Worm (Caenorhabditis elegans) whole organism, L3 larva: ENCODE results near the gene best-1.

Experiments
- ZK546.5 ChIP-seq: sonication (generic microtip); optimal IDR thresholded peaks from 2 replicates; lab custom pipeline; 2017; ENCODE audit warnings: missing biosample characterization, missing genetic modification characterization
- ceh-28 ChIP-seq: fragments of 150-350 bp; optimal IDR thresholded peaks from 2 replicates; lab custom pipeline; 2014; ENCODE audit warnings: missing biosample characterization, missing genetic modification reagents, missing genetic modification characterization
- ceh-82 ChIP-seq: fragments of 150-350 bp; optimal IDR thresholded peaks from 2 replicates; lab custom pipeline; 2014; ENCODE audit warnings: missing biosample characterization, missing genetic modification characterization
- ceh-9 ChIP-seq: sonication (generic microtip); optimal IDR thresholded peaks from 2 replicates; lab custom pipeline; 2018; ENCODE audit warnings: missing biosample characterization, missing genetic modification characterization
- daf-12 ChIP-seq: fragments of 150-350 bp; optimal IDR thresholded peaks from 2 replicates; lab custom pipeline; 2014; ENCODE audit warnings: missing biosample characterization, missing genetic modification reagents, missing genetic modification characterization
- elt-1 ChIP-seq: fragments of 150-350 bp; optimal IDR thresholded peaks from 2 replicates; lab custom pipeline; 2014; ENCODE audit warnings: missing biosample characterization, missing genetic modification characterization
- elt-3 ChIP-seq, 3 experiments: fragments of 150-350 bp in 1 of 3; sonication (generic microtip) in 2 of 3; optimal IDR thresholded peaks; 2 replicates in 2 of 3; 4 replicates in 1 of 3; lab custom pipeline; 2014 to 2017; ENCODE audit warnings: missing biosample characterization in 3 of 3, missing genetic modification characterization in 3 of 3
- fkh-10 ChIP-seq: sonication (generic microtip); optimal IDR thresholded peaks from 2 replicates; lab custom pipeline; 2017; ENCODE audit warnings: missing biosample characterization, missing genetic modification reagents, missing genetic modification characterization
- fkh-2 ChIP-seq: fragments of 150-350 bp; optimal IDR thresholded peaks from 2 replicates; lab custom pipeline; 2014; ENCODE audit warnings: missing biosample characterization, missing genetic modification reagents, missing genetic modification characterization
- jun-1 ChIP-seq: fragments of 150-350 bp; optimal IDR thresholded peaks from 2 replicates; lab custom pipeline; 2014; ENCODE audit warnings: missing biosample characterization, missing genetic modification reagents, missing genetic modification characterization
- lin-39 ChIP-seq: fragments of 150-350 bp; optimal IDR thresholded peaks from 2 replicates; lab custom pipeline; 2018; ENCODE audit warnings: missing biosample characterization, missing genetic modification reagents, missing genetic modification characterization
- mdl-1 ChIP-seq: fragments of 150-350 bp; optimal IDR thresholded peaks from 2 replicates; lab custom pipeline; 2014; ENCODE audit warnings: missing biosample characterization, missing genetic modification characterization
- mml-1 ChIP-seq: fragments of 150-350 bp; sonication (generic microtip); optimal IDR thresholded peaks from 3 replicates; lab custom pipeline; 2014; ENCODE audit warnings: missing biosample characterization, missing genetic modification characterization
- nfya-1 ChIP-seq: sonication (generic microtip); optimal IDR thresholded peaks from 2 replicates; lab custom pipeline; 2017; ENCODE audit warnings: missing genetic modification characterization, mild to moderate bottlenecking, missing compliant biosample characterization, antibody characterized with exemption, moderate library complexity; ENCODE audit not compliant: insufficient read depth
- nhr-11 ChIP-seq: fragments of 150-350 bp; optimal IDR thresholded peaks from 2 replicates; lab custom pipeline; 2014; ENCODE audit warnings: missing biosample characterization, missing genetic modification characterization
- nhr-12 ChIP-seq: fragments of 150-350 bp; optimal IDR thresholded peaks from 2 replicates; lab custom pipeline; 2014; ENCODE audit warnings: missing biosample characterization, missing genetic modification characterization
- nhr-23 ChIP-seq: fragments of 150-350 bp; optimal IDR thresholded peaks from 2 replicates; lab custom pipeline; 2014; ENCODE audit warnings: missing biosample characterization, missing genetic modification reagents, missing genetic modification characterization
- nhr-25 ChIP-seq: sonication (generic microtip); optimal IDR thresholded peaks from 2 replicates; lab custom pipeline; 2017; ENCODE audit warnings: missing biosample characterization, missing genetic modification characterization
- nhr-28 ChIP-seq: fragments of 150-350 bp; optimal IDR thresholded peaks from 2 replicates; lab custom pipeline; 2014; ENCODE audit warnings: missing biosample characterization, missing genetic modification characterization
- nhr-43 ChIP-seq: sonication (generic microtip); optimal IDR thresholded peaks from 2 replicates; lab custom pipeline; 2016; ENCODE audit warnings: mild to moderate bottlenecking, missing genetic modification characterization, missing compliant biosample characterization; ENCODE audit not compliant: poor library complexity, severe bottlenecking
- nhr-67 ChIP-seq: fragments of 150-350 bp; optimal IDR thresholded peaks from 2 replicates; lab custom pipeline; 2014; ENCODE audit warnings: missing biosample characterization, missing genetic modification characterization
- nhr-76 ChIP-seq: fragments of 150-350 bp; sonication (generic microtip); optimal IDR thresholded peaks from 5 replicates; lab custom pipeline; 2014; ENCODE audit warnings: missing biosample characterization, missing genetic modification characterization
- nhr-77 ChIP-seq: fragments of 150-350 bp; optimal IDR thresholded peaks from 2 replicates; lab custom pipeline; 2014; ENCODE audit warnings: missing biosample characterization, missing genetic modification characterization
- pha-4 ChIP-seq: fragments of 150-350 bp; optimal IDR thresholded peaks from 2 replicates; lab custom pipeline; 2014; ENCODE audit warnings: missing biosample characterization, missing genetic modification reagents, missing genetic modification characterization
- pqm-1 ChIP-seq: fragments of 150-350 bp; optimal IDR thresholded peaks from 2 replicates; lab custom pipeline; 2017; ENCODE audit warnings: missing biosample characterization, missing genetic modification characterization, inconsistent platforms
- sea-2 ChIP-seq: fragments of 150-350 bp; sonication (generic microtip); optimal IDR thresholded peaks from 4 replicates; lab custom pipeline; 2014; ENCODE audit warnings: missing biosample characterization, missing genetic modification reagents, missing genetic modification characterization
- skn-1 ChIP-seq: fragments of 150-350 bp; optimal IDR thresholded peaks from 2 replicates; lab custom pipeline; 2014; ENCODE audit warnings: missing biosample characterization, missing genetic modification characterization
- snpc-4 ChIP-seq: fragments of 150-350 bp; optimal IDR thresholded peaks from 2 replicates; lab custom pipeline; 2014; ENCODE audit warnings: missing biosample characterization, missing genetic modification characterization
- tbx-2 ChIP-seq: sonication (generic microtip); optimal IDR thresholded peaks from 2 replicates; lab custom pipeline; 2016; ENCODE audit warnings: mild to moderate bottlenecking, missing genetic modification characterization, missing compliant biosample characterization
- unc-39 ChIP-seq: sonication (generic microtip); optimal IDR thresholded peaks from 4 replicates; lab custom pipeline; 2017; ENCODE audit warnings: missing biosample characterization, missing genetic modification characterization
- unc-62 ChIP-seq: fragments of 150-350 bp; sonication (generic microtip); optimal IDR thresholded peaks from 4 replicates; lab custom pipeline; 2014; ENCODE audit warnings: missing biosample characterization, missing genetic modification reagents, missing genetic modification characterization
- zag-1 ChIP-seq: fragments of 150-350 bp; optimal IDR thresholded peaks from 2 replicates; lab custom pipeline; 2014; ENCODE audit warnings: missing biosample characterization, missing genetic modification characterization
- ztf-11 ChIP-seq: fragments of 150-350 bp; optimal IDR thresholded peaks from 2 replicates; lab custom pipeline; 2014; ENCODE audit warnings: missing biosample characterization, missing genetic modification characterization
- ztf-4 ChIP-seq: fragments of 150-350 bp; optimal IDR thresholded peaks from 2 replicates; lab custom pipeline; 2014; ENCODE audit warnings: missing biosample characterization, missing genetic modification characterization

The best-1 gene

DNA sequence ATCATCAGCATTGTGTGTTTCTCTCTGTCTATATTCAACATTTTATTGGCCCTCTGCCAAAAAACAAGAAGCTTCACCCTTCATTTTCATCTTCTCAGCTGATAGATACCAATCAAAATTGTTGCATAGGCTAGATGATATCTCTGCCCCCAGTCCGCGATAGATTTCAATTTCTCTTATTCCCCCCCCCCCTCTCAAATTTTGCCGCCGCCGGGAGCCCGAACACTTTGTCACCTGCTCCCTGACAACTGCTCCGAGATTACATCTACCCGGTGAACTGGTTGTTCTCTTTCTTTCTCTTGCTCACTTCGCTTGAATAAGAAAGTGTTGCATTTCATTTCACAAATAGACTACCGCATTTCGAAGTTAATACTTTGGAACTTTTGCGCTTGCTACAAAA lies 16.4 kb upstream of the best-1 start:
- TF ChIP-seq mdl-1 (tag; lab: Kevin White, UChicago) (no peak), nhr-77 (tag; lab: Kevin White, UChicago) (no peak), nhr-11 (tag; lab: Kevin White, UChicago) (no peak), unc-62 (GFP tag; lab: Kevin White, UChicago) (no peak), fkh-2 (no peak), ztf-4 (tag; lab: Kevin White, UChicago) (no peak), nhr-28 (no peak), lin-39 (no peak), ceh-9 (tag; lab: Kevin White, UChicago) (no peak), ceh-28 (no peak), jun-1 (tag; lab: Kevin White, UChicago) (no peak), ZK546.5 (tag; lab: Kevin White, UChicago) (no peak), nhr-76 (tag; lab: Kevin White, UChicago) (no peak), nhr-12 (tag; lab: Kevin White, UChicago) (no peak), tbx-2 (tag; lab: Kevin White, UChicago) (no peak), unc-39 (tag; lab: Kevin White, UChicago) (no peak), pqm-1 (no peak)

DNA sequence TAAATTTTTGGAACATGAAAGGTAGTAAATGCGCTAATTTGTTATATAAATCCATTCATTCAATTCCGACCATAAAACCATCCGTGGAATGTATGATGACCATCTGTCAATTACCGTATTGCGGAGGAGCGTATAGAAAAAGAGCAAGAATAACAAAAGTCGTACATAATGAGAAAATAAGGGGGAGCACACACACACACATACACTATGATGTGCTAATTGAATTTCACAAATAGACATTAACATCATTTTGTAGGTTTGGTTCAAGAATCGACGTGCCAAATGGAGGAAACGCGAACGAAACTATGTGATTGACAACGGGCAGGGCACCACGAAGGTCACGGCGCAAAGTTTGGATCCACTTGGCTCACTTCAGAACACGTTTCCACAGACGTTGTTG lies 11.8 kb upstream of the best-1 start:
- TF ChIP-seq pha-4 (tag; lab: Kevin White, UChicago), result no peak
- no peak for TF ChIP-seq ceh-82 (tag; lab: Kevin White, UChicago)

ce11 chrIV:13118794-13119193 lies 9.2 kb upstream of the best-1 start, which contains the start of gene unc-30:
unc-30 (plus strand) TSS chrIV:13118977.
- TF ChIP-seq ZK546.5 (tag; lab: Kevin White, UChicago) (no peak), nfya-1 (tag; lab: Kevin White, UChicago) (peak; percentile 58), lin-39 (peak; percentile 34), unc-62 (GFP tag; lab: Kevin White, UChicago) (no peak)
- TF ChIP-seq, all 47 proteins: peak for 2

- TF ChIP-seq elt-3 (tag; optimal IDR thresholded peaks at IDR 0.05; lab: Kevin White, UChicago), result no peak
- no peak for TF ChIP-seq ceh-9 (tag; lab: Kevin White, UChicago)
- no peak for TF ChIP-seq unc-39 (tag; lab: Kevin White, UChicago)
- TF ChIP-seq nhr-28, result no peak
Measured at ce11 chrIV:13116679-13117078, 7.1 kb upstream of the best-1 start.

ce11 chrIV:13112982-13113381 lies 3.4 kb upstream of the best-1 start, which contains the start of gene best-2:
best-2 (minus strand) TSS chrIV:13113082.
- TF ChIP-seq fkh-10, result no peak
- no peak for TF ChIP-seq daf-12 (tag; lab: Kevin White, UChicago)
- TF ChIP-seq nhr-67 (tag; lab: Kevin White, UChicago), result no peak

- no peak for TF ChIP-seq sea-2 (GFP tag; lab: Kevin White, UChicago)
- no peak for TF ChIP-seq tbx-2 (tag; lab: Kevin White, UChicago)
- peak; percentile 6 for TF ChIP-seq nhr-25 (tag; lab: Kevin White, UChicago)
Measured at ce11 chrIV:13110876-13111275, 1.3 kb upstream of the best-1 start.

DNA sequence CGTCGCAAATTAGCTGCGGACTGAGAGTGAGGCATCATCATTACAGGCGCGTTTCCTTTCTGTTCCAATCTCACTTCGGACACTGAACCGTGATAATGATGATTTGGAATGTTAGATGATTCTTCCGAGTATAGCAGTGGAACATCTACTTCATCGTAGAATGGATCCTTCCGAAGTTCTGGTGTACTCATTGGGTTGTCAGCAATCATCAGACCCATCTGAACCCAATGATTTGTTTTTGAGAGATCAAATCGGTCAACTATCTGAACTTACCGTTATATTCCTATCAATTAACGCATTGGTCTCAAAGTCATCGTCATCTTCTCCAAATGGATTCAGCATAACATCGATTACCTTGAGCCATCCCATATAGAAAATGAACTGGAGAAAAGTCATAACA lies 1.1 kb downstream of the best-1 start:
- TF ChIP-seq ceh-9 (tag; lab: Kevin White, UChicago), result no peak
- TF ChIP-seq unc-39 (tag; lab: Kevin White, UChicago), result no peak
- no peak for TF ChIP-seq daf-12 (tag; lab: Kevin White, UChicago)
- no peak for TF ChIP-seq elt-1 (tag; lab: Kevin White, UChicago)
- no peak for TF ChIP-seq fkh-10
- no peak for TF ChIP-seq sea-2 (GFP tag; lab: Kevin White, UChicago)
- no peak for TF ChIP-seq fkh-2

ce11 chrIV:13107359-13107758 lies 2.2 kb downstream of the best-1 start, which contains the start of gene B0564.2:
B0564.2 (plus strand) TSS chrIV:13107659.
- TF ChIP-seq fkh-2 (no peak), mdl-1 (tag; lab: Kevin White, UChicago) (no peak), ztf-11 (no peak), nhr-43 (no peak), nhr-23 (no peak), nhr-11 (tag; lab: Kevin White, UChicago) (no peak), ztf-4 (tag; lab: Kevin White, UChicago) (no peak), tbx-2 (tag; lab: Kevin White, UChicago) (no peak), snpc-4 (tag; lab: Kevin White, UChicago) (no peak), unc-62 (GFP tag; lab: Kevin White, UChicago) (no peak), skn-1 (tag; lab: Kevin White, UChicago) (no peak), nhr-77 (tag; lab: Kevin White, UChicago) (no peak), lin-39 (no peak), mml-1 (tag; lab: Kevin White, UChicago) (no peak), pha-4 (tag; lab: Kevin White, UChicago) (no peak), pqm-1 (no peak), zag-1 (tag; lab: Kevin White, UChicago) (no peak), ZK546.5 (tag; lab: Kevin White, UChicago) (no peak), nhr-28 (no peak)
